Worm (Caenorhabditis elegans) whole organism, L3 larva: Measurements from ENCODE around the gene Y59A8B.21.
"Not testable (repeated sequence)": the region's sequence is repeated elsewhere in the genome, so short reads cannot be mapped to it uniquely, and the experiment has no call there.

Experiments
- R02D3.7 ChIP-seq: fragments of 150-350 bp; optimal IDR thresholded peaks from 2 replicates; lab custom pipeline; 2014; ENCODE audit warnings: missing biosample characterization, missing genetic modification characterization
- ZK546.5 ChIP-seq: sonication (generic microtip); optimal IDR thresholded peaks from 2 replicates; lab custom pipeline; 2017; ENCODE audit warnings: missing biosample characterization, missing genetic modification characterization
- ama-1 ChIP-seq: fragments of 150-350 bp; optimal IDR thresholded peaks from 2 replicates; lab custom pipeline; 2018
- ceh-16 ChIP-seq: sonication (generic microtip); optimal IDR thresholded peaks from 2 replicates; lab custom pipeline; 2017; ENCODE audit warnings: missing biosample characterization, missing genetic modification characterization
- ceh-82 ChIP-seq: fragments of 150-350 bp; optimal IDR thresholded peaks from 2 replicates; lab custom pipeline; 2014; ENCODE audit warnings: missing biosample characterization, missing genetic modification characterization
- daf-12 ChIP-seq: fragments of 150-350 bp; optimal IDR thresholded peaks from 2 replicates; lab custom pipeline; 2014; ENCODE audit warnings: missing biosample characterization, missing genetic modification reagents, missing genetic modification characterization
- egl-27 ChIP-seq: sonication (generic microtip); optimal IDR thresholded peaks from 4 replicates; lab custom pipeline; 2017; ENCODE audit warnings: missing biosample characterization, missing genetic modification reagents, missing genetic modification characterization
- egl-5 ChIP-seq: fragments of 150-350 bp; optimal IDR thresholded peaks from 2 replicates; lab custom pipeline; 2017; ENCODE audit warnings: missing biosample characterization, missing genetic modification reagents, missing genetic modification characterization, inconsistent platforms
- elt-2 ChIP-seq: sonication (generic microtip); optimal IDR thresholded peaks from 2 replicates; lab custom pipeline; 2016; ENCODE audit warnings: missing genetic modification reagents, mild to moderate bottlenecking, missing genetic modification characterization, missing compliant biosample characterization
- elt-3 ChIP-seq, 3 experiments: fragments of 150-350 bp in 1 of 3; sonication (generic microtip) in 2 of 3; optimal IDR thresholded peaks; 2 replicates in 2 of 3; 4 replicates in 1 of 3; lab custom pipeline; 2014 to 2017; ENCODE audit warnings: missing biosample characterization in 3 of 3, missing genetic modification characterization in 3 of 3
- fkh-10 ChIP-seq: sonication (generic microtip); optimal IDR thresholded peaks from 2 replicates; lab custom pipeline; 2017; ENCODE audit warnings: missing biosample characterization, missing genetic modification reagents, missing genetic modification characterization
- fkh-2 ChIP-seq: fragments of 150-350 bp; optimal IDR thresholded peaks from 2 replicates; lab custom pipeline; 2014; ENCODE audit warnings: missing biosample characterization, missing genetic modification reagents, missing genetic modification characterization
- fos-1 ChIP-seq: fragments of 150-350 bp; optimal IDR thresholded peaks from 2 replicates; lab custom pipeline; 2014; ENCODE audit warnings: missing biosample characterization, missing genetic modification characterization
- hmg-11 ChIP-seq: sonication (generic microtip); optimal IDR thresholded peaks from 2 replicates; lab custom pipeline; 2016; ENCODE audit warnings: missing genetic modification characterization, missing compliant biosample characterization
- jun-1 ChIP-seq: fragments of 150-350 bp; optimal IDR thresholded peaks from 2 replicates; lab custom pipeline; 2014; ENCODE audit warnings: missing biosample characterization, missing genetic modification reagents, missing genetic modification characterization
- lin-15B ChIP-seq: fragments of 150-350 bp; optimal IDR thresholded peaks from 2 replicates; lab custom pipeline; 2014; ENCODE audit warnings: missing biosample characterization, missing genetic modification characterization
- lin-39 ChIP-seq: fragments of 150-350 bp; optimal IDR thresholded peaks from 2 replicates; lab custom pipeline; 2018; ENCODE audit warnings: missing biosample characterization, missing genetic modification reagents, missing genetic modification characterization
- lsy-12 ChIP-seq: sonication (generic microtip); optimal IDR thresholded peaks from 2 replicates; lab custom pipeline; 2016; ENCODE audit warnings: mild to moderate bottlenecking, missing genetic modification characterization, missing compliant biosample characterization
- mml-1 ChIP-seq: fragments of 150-350 bp; sonication (generic microtip); optimal IDR thresholded peaks from 3 replicates; lab custom pipeline; 2014; ENCODE audit warnings: missing biosample characterization, missing genetic modification characterization
- nfya-1 ChIP-seq: sonication (generic microtip); optimal IDR thresholded peaks from 2 replicates; lab custom pipeline; 2017; ENCODE audit warnings: missing genetic modification characterization, mild to moderate bottlenecking, missing compliant biosample characterization, antibody characterized with exemption, moderate library complexity; ENCODE audit not compliant: insufficient read depth
- nhr-12 ChIP-seq: fragments of 150-350 bp; optimal IDR thresholded peaks from 2 replicates; lab custom pipeline; 2014; ENCODE audit warnings: missing biosample characterization, missing genetic modification characterization
- nhr-23 ChIP-seq: fragments of 150-350 bp; optimal IDR thresholded peaks from 2 replicates; lab custom pipeline; 2014; ENCODE audit warnings: missing biosample characterization, missing genetic modification reagents, missing genetic modification characterization
- nhr-25 ChIP-seq: sonication (generic microtip); optimal IDR thresholded peaks from 2 replicates; lab custom pipeline; 2017; ENCODE audit warnings: missing biosample characterization, missing genetic modification characterization
- nhr-43 ChIP-seq: sonication (generic microtip); optimal IDR thresholded peaks from 2 replicates; lab custom pipeline; 2016; ENCODE audit warnings: mild to moderate bottlenecking, missing genetic modification characterization, missing compliant biosample characterization; ENCODE audit not compliant: poor library complexity, severe bottlenecking
- pha-4 ChIP-seq: fragments of 150-350 bp; optimal IDR thresholded peaks from 2 replicates; lab custom pipeline; 2014; ENCODE audit warnings: missing biosample characterization, missing genetic modification reagents, missing genetic modification characterization
- pqm-1 ChIP-seq: fragments of 150-350 bp; optimal IDR thresholded peaks from 2 replicates; lab custom pipeline; 2017; ENCODE audit warnings: missing biosample characterization, missing genetic modification characterization, inconsistent platforms
- sea-2 ChIP-seq: fragments of 150-350 bp; sonication (generic microtip); optimal IDR thresholded peaks from 4 replicates; lab custom pipeline; 2014; ENCODE audit warnings: missing biosample characterization, missing genetic modification reagents, missing genetic modification characterization
- skn-1 ChIP-seq: fragments of 150-350 bp; optimal IDR thresholded peaks from 2 replicates; lab custom pipeline; 2014; ENCODE audit warnings: missing biosample characterization, missing genetic modification characterization
- unc-39 ChIP-seq: sonication (generic microtip); optimal IDR thresholded peaks from 4 replicates; lab custom pipeline; 2017; ENCODE audit warnings: missing biosample characterization, missing genetic modification characterization
- unc-62 ChIP-seq: fragments of 150-350 bp; sonication (generic microtip); optimal IDR thresholded peaks from 4 replicates; lab custom pipeline; 2014; ENCODE audit warnings: missing biosample characterization, missing genetic modification reagents, missing genetic modification characterization
- zag-1 ChIP-seq: fragments of 150-350 bp; optimal IDR thresholded peaks from 2 replicates; lab custom pipeline; 2014; ENCODE audit warnings: missing biosample characterization, missing genetic modification characterization
- ztf-11 ChIP-seq: fragments of 150-350 bp; optimal IDR thresholded peaks from 2 replicates; lab custom pipeline; 2014; ENCODE audit warnings: missing biosample characterization, missing genetic modification characterization
- ztf-4 ChIP-seq: fragments of 150-350 bp; optimal IDR thresholded peaks from 2 replicates; lab custom pipeline; 2014; ENCODE audit warnings: missing biosample characterization, missing genetic modification characterization

Y59A8B.21 gene

ce11 chrV:17982935-17983334 is 3.1 kb upstream of the Y59A8B.21 start:
- no peak for TF ChIP-seq ZK546.5
- no peak for TF ChIP-seq unc-62 (GFP tag; lab: Kevin White, UChicago)
- TF ChIP-seq nhr-23 (tag; lab: Kevin White, UChicago) = no peak
- no peak for TF ChIP-seq ztf-4 (tag; lab: Kevin White, UChicago)
- no peak for TF ChIP-seq nfya-1
- no peak for TF ChIP-seq ztf-11 (tag; lab: Kevin White, UChicago)
- TF ChIP-seq fos-1 (tag; lab: Kevin White, UChicago) = no peak
- no peak for TF ChIP-seq lsy-12 (tag; lab: Kevin White, UChicago)
- no peak for TF ChIP-seq lin-15B (tag; lab: Kevin White, UChicago)
- TF ChIP-seq egl-27 (tag; lab: Kevin White, UChicago) = no peak
- no peak for TF ChIP-seq ceh-82 (tag; lab: Kevin White, UChicago)
- no peak for TF ChIP-seq egl-5 (tag; lab: Kevin White, UChicago)
- no peak for TF ChIP-seq ceh-16 (tag; lab: Kevin White, UChicago)
- TF ChIP-seq, all 47 proteins: peak for 0

ce11 chrV:18001268-18001667 is 15.2 kb downstream of the Y59A8B.21 start, which contains the start of gene lon-8:
TSS of gene lon-8 (minus strand) at chrV:18001368.
- TF ChIP-seq R02D3.7 (no peak), pqm-1 (tag; lab: Kevin White, UChicago) (no peak), unc-39 (tag; lab: Kevin White, UChicago) (no peak), jun-1 (tag; lab: Kevin White, UChicago) (no peak), ceh-16 (tag; lab: Kevin White, UChicago) (no peak), mml-1 (tag; lab: Kevin White, UChicago) (no peak), daf-12 (tag; lab: Kevin White, UChicago) (no peak)

ce11 chrV:18003876-18004275 is 17.8 kb downstream of the Y59A8B.21 start:
- TF ChIP-seq nhr-23 (tag; lab: Kevin White, UChicago) (peak; percentile 1), elt-3 (tag; optimal IDR thresholded peaks at IDR 0.05; lab: Kevin White, UChicago) (peak in 1 of 3 experiments; percentile 1), sea-2 (GFP tag; lab: Kevin White, UChicago) (no peak)
- TF ChIP-seq, all 47 proteins: peak for 2

ce11 chrV:18006930-18007329 is 20.9 kb downstream of the Y59A8B.21 start, which contains the start of gene Y59A8B.19:
TSS of gene Y59A8B.19 (plus strand) at chrV:18007230.
- not testable (repeated sequence) for TF ChIP-seq ama-1 (lab: Kevin White, UChicago); nhr-12; fkh-2 (tag; lab: Kevin White, UChicago)

- TF ChIP-seq lin-15B (tag; lab: Kevin White, UChicago) (no peak), ZK546.5 (no peak), pha-4 (tag; lab: Kevin White, UChicago) (no peak), lin-39 (tag; lab: Kevin White, UChicago) (no peak), fkh-10 (GFP tag; lab: Kevin White, UChicago) (no peak), daf-12 (tag; lab: Kevin White, UChicago) (no peak), skn-1 (tag; lab: Kevin White, UChicago) (no peak), unc-39 (tag; lab: Kevin White, UChicago) (no peak), fos-1 (tag; lab: Kevin White, UChicago) (no peak), nhr-43 (no peak), fkh-2 (tag; lab: Kevin White, UChicago) (no peak), pqm-1 (tag; lab: Kevin White, UChicago) (no peak), nhr-25 (no peak), nhr-12 (no peak), elt-3 (tag; optimal IDR thresholded peaks at IDR 0.05; lab: Kevin White, UChicago) (no peak), zag-1 (tag; lab: Kevin White, UChicago) (no peak), egl-27 (tag; lab: Kevin White, UChicago) (no peak), elt-2 (no peak), hmg-11 (tag; lab: Kevin White, UChicago) (no peak)
Observed at ce11 chrV:18008680-18009079, 22.6 kb downstream of the Y59A8B.21 start.
